Fruit fly (Drosophila melanogaster) whole organism, prepupa: ENCODE measurements around the gene CG5697.

Source experiments
- CG11762 ChIP-seq: fragments of 200-800 bp; sonication (Bioruptor generic); optimal IDR thresholded peaks from 3 replicates; lab custom pipeline; 2016; ENCODE audit warnings: missing biosample characterization, missing genetic modification characterization; ENCODE audit not compliant: insufficient read depth
- CG16779 ChIP-seq: fragments of 200-800 bp; sonication (Bioruptor generic); optimal IDR thresholded peaks from 3 replicates; lab custom pipeline; 2017; ENCODE audit warnings: missing biosample characterization, mild to moderate bottlenecking, missing genetic modification characterization
- CG8319 ChIP-seq: fragments of 200-800 bp; sonication (Bioruptor generic); optimal IDR thresholded peaks from 3 replicates; lab custom pipeline; 2016; ENCODE audit warnings: missing biosample characterization, missing genetic modification characterization
- Sox15 ChIP-seq: fragments of 200-800 bp; sonication (Bioruptor generic); optimal IDR thresholded peaks from 3 replicates; lab custom pipeline; 2016; ENCODE audit warnings: missing biosample characterization, missing genetic modification characterization
- esn ChIP-seq: fragments of 200-800 bp; sonication (Bioruptor generic); optimal IDR thresholded peaks from 2 replicates; lab custom pipeline; 2016; ENCODE audit warnings: missing biosample characterization, mild to moderate bottlenecking, missing genetic modification characterization, moderate library complexity
- lz ChIP-seq: fragments of 200-800 bp; sonication (Bioruptor generic); optimal IDR thresholded peaks from 3 replicates; lab custom pipeline; 2016; ENCODE audit warnings: missing biosample characterization, missing genetic modification characterization
- ss ChIP-seq, 2 experiments: fragments of 200-800 bp; sonication (Bioruptor generic); optimal IDR thresholded peaks; 2 replicates in 1 of 2; 3 replicates in 1 of 2; lab custom pipeline; 2017 to 2018; ENCODE audit warnings: mild to moderate bottlenecking in 2 of 2, missing biosample characterization in 2 of 2, missing genetic modification characterization in 2 of 2, moderate library complexity in 1 of 2

DNA sequence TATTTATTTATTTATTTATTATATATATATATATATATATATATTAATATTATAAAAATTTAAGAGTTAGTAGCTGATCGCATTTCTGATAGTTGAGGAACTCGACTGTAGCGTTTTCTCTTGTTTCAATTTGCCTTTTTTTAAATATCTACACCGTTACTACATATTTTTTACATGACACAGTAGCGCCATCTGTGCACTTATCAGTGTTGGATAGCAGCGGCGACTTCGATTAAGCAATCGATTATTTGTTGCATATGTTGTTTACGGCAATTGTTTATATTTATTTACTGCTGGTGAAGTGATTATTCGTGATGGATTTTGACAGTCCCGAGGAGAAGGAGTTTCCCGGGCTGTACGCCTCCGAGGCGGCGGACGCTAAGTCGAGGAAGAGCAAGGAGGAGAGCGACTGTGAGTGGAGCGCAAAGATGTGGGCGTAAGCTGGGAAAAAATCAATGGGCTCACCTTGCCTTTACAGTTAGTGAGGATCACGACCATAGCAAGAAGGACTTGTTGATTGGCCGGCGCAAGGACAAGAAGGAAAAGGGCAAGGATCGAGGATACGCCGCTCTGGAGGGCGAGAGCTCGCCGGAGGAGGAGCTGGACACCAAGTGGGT, 1.8 kb downstream of the CG5697 start, which contains the start of gene Rlip:
- TF ChIP-seq lz (GFP tag; lab: Kevin White, UChicago) (peak; percentile 53), ss (GFP tag; optimal IDR thresholded peaks at IDR 0.05; lab: Kevin White, UChicago) (peak in 1 of 2 experiments; percentile 40), CG8319 (GFP tag; lab: Kevin White, UChicago) (peak; percentile 17), CG16779 (tag; lab: Kevin White, UChicago) (peak; percentile 37), Sox15 (GFP tag; lab: Kevin White, UChicago) (no peak), CG11762 (GFP tag; lab: Kevin White, UChicago) (peak; percentile 40), esn (GFP tag; lab: Kevin White, UChicago) (peak; percentile 50)
